Worm (Caenorhabditis elegans): ENCODE measurements around the gene nhr-88.

nhr-88 gene

DNA sequence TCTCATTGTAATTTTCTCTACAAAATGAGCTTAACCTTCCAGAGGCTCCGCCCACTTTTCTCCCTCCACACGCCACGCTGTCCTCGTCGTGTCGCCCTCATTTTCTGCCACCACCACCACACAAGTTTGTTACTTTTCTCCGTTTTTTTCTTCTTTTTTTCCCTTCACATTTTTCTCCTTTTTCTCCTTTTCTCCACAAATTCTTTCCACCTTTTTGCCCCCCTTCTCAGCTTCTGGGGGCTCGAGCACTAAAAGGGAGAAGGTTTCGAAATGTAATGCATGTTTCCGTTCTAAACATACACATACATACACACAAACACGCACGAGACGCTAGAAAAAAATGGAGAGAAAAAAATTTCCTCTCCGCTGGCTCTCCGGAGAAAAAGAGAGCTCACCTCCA, at the start of gene nhr-88:
TSS of gene nhr-88 (plus strand) at position 43 of the 400 bp plus-strand sequence.
- TF ChIP-seq ref-1 (GFP tag; conservative IDR thresholded peaks at IDR 0.05) (no peak), med-1 (GFP tag; optimal IDR thresholded peaks at IDR 0.05; ENCODE audit: insufficient read depth) (no peak), tab-1 (GFP tag; IDR thresholded peaks at IDR 0.05) (no peak), flt-1 (GFP tag; IDR thresholded peaks at IDR 0.05) (no peak), ztf-23 (GFP tag; IDR thresholded peaks at IDR 0.05) (no peak), klf-2 (GFP tag; conservative IDR thresholded peaks at IDR 0.05) (no peak), cog-1 (tag; optimal IDR thresholded peaks at IDR 0.05) (no peak), T22C8.4 (GFP tag; IDR thresholded peaks at IDR 0.05) (no peak), ztf-29 (GFP tag; IDR thresholded peaks at IDR 0.05) (no peak)

DNA sequence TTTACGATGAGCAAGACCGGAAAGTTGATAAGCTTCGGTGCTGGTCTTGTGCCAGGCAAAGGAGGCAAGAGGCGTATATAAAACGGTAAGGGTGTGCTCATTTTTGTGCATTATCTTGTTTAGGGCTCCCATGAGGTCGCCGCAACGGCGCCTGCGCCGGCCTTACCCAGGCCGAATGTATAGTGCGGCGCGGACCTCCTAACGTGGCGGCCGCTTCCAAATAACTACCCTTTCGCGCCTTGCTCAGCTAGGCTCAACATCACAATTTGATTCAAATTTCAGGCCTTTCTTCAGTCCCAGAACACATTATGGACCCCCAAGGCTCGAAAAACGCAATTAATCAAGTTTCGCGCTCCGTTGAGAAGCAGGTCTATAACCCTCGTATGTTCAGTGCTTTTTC, 48.9 kb upstream of the nhr-88 start, which contains the start of the genes ZK355.3 and ZK355.8:
TSS of gene ZK355.3 (minus strand) at position 101 of the 400 bp plus-strand sequence.
TSS of gene ZK355.8 (plus strand) at position 272 of the 400 bp plus-strand sequence.
- TF ChIP-seq med-1 (GFP tag; optimal IDR thresholded peaks at IDR 0.05; ENCODE audit: insufficient read depth) (no peak), ztf-29 (GFP tag; IDR thresholded peaks at IDR 0.05) (no peak), tab-1 (GFP tag; IDR thresholded peaks at IDR 0.05) (no peak), ztf-23 (GFP tag; IDR thresholded peaks at IDR 0.05) (no peak)

ce11 chrII:2929846-2930245, 46.6 kb upstream of the nhr-88 start:
- no peak for TF ChIP-seq ztf-23 (GFP tag; IDR thresholded peaks at IDR 0.05)
- no peak for TF ChIP-seq tab-1 (GFP tag; IDR thresholded peaks at IDR 0.05)
- no peak for TF ChIP-seq klf-2 (GFP tag; conservative IDR thresholded peaks at IDR 0.05)
- TF ChIP-seq med-1 (GFP tag; optimal IDR thresholded peaks at IDR 0.05; ENCODE audit: insufficient read depth), result no peak
- no peak for TF ChIP-seq cog-1 (tag; optimal IDR thresholded peaks at IDR 0.05)
- no peak for TF ChIP-seq flt-1 (GFP tag; IDR thresholded peaks at IDR 0.05)
- no peak for TF ChIP-seq ztf-29 (GFP tag; IDR thresholded peaks at IDR 0.05)
- no peak for TF ChIP-seq ref-1 (GFP tag; conservative IDR thresholded peaks at IDR 0.05)
- no peak for TF ChIP-seq T22C8.4 (GFP tag; IDR thresholded peaks at IDR 0.05)

DNA sequence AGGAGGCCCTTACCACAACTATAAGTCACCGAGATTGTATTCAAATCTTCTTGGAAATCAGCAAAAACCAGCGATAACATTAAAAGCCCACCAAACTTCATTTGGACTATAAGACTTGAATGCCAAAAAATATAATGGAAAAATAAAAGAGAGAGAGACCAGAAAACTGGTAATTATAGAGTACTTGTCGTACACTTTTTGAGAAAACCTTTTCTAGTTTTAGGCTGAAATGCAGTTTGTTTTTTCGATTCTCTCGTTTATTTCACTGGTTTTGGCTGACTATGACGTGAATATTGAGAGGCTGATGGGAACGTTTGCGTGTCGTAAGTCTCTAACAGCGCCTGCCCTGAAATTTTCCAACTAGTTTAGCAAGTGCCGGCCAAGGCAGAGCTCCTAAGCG, 45.9 kb upstream of the nhr-88 start, which contains the start of the genes irld-64 and irld-63:
TSS of gene irld-64 (minus strand) at position 101 of the 400 bp plus-strand sequence.
TSS of gene irld-63 (plus strand) at position 230 of the 400 bp plus-strand sequence.
- TF ChIP-seq T22C8.4 (GFP tag; IDR thresholded peaks at IDR 0.05) (no peak), tab-1 (GFP tag; IDR thresholded peaks at IDR 0.05) (no peak), flt-1 (GFP tag; IDR thresholded peaks at IDR 0.05) (no peak), med-1 (GFP tag; optimal IDR thresholded peaks at IDR 0.05; ENCODE audit: insufficient read depth) (no peak), klf-2 (GFP tag; conservative IDR thresholded peaks at IDR 0.05) (no peak), cog-1 (tag; optimal IDR thresholded peaks at IDR 0.05) (no peak), ztf-29 (GFP tag; IDR thresholded peaks at IDR 0.05) (no peak), ztf-23 (GFP tag; IDR thresholded peaks at IDR 0.05) (no peak), ref-1 (GFP tag; conservative IDR thresholded peaks at IDR 0.05) (no peak)

DNA sequence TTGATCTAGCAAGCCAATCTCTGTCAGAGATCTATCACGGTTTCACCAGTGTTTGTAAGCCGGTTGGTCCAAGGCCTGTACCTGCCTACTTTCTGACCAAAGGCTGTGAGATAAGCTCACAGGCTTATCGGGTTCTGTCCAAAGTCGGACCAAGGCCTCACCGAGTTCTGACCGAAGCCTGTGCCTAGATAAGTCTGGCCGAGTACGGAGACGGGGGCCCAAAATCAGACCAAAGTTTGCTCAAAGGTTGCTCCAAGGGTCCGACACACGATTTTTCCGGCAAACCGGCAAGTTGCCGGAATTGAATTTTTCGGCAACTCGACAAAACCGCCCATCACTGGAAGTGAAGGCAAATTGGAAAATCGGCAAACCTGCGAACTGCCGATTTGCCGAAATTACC, 44.9 kb upstream of the nhr-88 start:
- TF ChIP-seq ztf-23 (GFP tag; IDR thresholded peaks at IDR 0.05) (peak; percentile 47; the same call in 1 of the 2 replicates), cog-1 (tag; optimal IDR thresholded peaks at IDR 0.05) (no peak)

DNA sequence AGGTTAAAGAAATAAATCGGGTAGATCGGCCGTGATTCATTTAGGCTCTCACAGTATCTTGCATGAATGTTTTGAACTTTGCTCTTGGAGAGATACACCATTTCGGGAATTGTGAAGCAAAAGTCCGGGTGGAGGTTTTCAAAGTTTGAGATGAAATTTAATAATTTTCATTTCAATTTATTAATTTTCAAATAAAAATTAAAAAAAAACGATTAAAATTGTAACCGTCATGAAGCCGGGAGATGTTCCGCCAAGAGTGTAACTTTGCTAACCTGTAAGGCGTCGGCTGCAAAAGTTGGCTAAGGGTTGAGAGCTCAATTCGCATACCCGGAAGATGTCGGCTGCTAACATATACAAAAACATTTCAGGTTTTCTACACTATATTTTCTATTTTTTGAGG, 42.1 kb upstream of the nhr-88 start, which contains the start of gene irld-67:
TSS of gene irld-67 (minus strand) at position 101 of the 400 bp plus-strand sequence.
- TF ChIP-seq cog-1 (tag; optimal IDR thresholded peaks at IDR 0.05), result no peak
- TF ChIP-seq tab-1 (GFP tag; IDR thresholded peaks at IDR 0.05), result no peak
- no peak for TF ChIP-seq ztf-23 (GFP tag; IDR thresholded peaks at IDR 0.05)
- TF ChIP-seq klf-2 (GFP tag; conservative IDR thresholded peaks at IDR 0.05), result no peak

DNA sequence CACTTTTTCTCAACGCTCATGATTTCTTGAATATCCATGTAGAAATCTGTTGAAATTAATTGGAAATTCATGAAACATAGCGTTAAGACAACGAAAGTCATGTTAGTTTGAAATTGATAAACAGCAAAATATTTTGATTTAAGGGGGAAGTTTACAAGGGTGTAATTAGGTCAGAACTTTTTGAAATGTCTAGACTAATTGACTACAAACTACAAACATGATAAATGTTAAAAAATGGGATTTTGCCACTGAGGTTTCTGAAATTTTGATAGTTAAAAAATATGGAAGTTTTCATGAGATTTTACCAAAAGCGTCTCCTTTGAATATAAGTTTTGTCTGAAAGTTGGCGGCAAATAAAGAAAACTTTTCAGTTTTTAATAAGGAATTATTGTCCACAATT, 38.6 kb upstream of the nhr-88 start, which contains the start of gene irld-65:
TSS of gene irld-65 (minus strand) at position 101 of the 400 bp plus-strand sequence.
- TF ChIP-seq ref-1 (GFP tag; conservative IDR thresholded peaks at IDR 0.05) (no peak), cog-1 (tag; optimal IDR thresholded peaks at IDR 0.05) (no peak), flt-1 (GFP tag; IDR thresholded peaks at IDR 0.05) (no peak), T22C8.4 (GFP tag; IDR thresholded peaks at IDR 0.05) (no peak), tab-1 (GFP tag; IDR thresholded peaks at IDR 0.05) (no peak), med-1 (GFP tag; optimal IDR thresholded peaks at IDR 0.05; ENCODE audit: insufficient read depth) (no peak), ztf-29 (GFP tag; IDR thresholded peaks at IDR 0.05) (no peak), ztf-23 (GFP tag; IDR thresholded peaks at IDR 0.05) (no peak), klf-2 (GFP tag; conservative IDR thresholded peaks at IDR 0.05) (no peak)

ce11 chrII:2939681-2940080, 36.8 kb upstream of the nhr-88 start:
- TF ChIP-seq ztf-29 (GFP tag; IDR thresholded peaks at IDR 0.05), result no peak
- TF ChIP-seq flt-1 (GFP tag; IDR thresholded peaks at IDR 0.05), result no peak
- TF ChIP-seq cog-1 (tag; optimal IDR thresholded peaks at IDR 0.05), result no peak
- no peak for TF ChIP-seq T22C8.4 (GFP tag; IDR thresholded peaks at IDR 0.05)
- no peak for TF ChIP-seq med-1 (GFP tag; optimal IDR thresholded peaks at IDR 0.05; ENCODE audit: insufficient read depth)
- TF ChIP-seq ref-1 (GFP tag; conservative IDR thresholded peaks at IDR 0.05), result no peak
- no peak for TF ChIP-seq klf-2 (GFP tag; conservative IDR thresholded peaks at IDR 0.05)
- no peak for TF ChIP-seq ztf-23 (GFP tag; IDR thresholded peaks at IDR 0.05)
- TF ChIP-seq tab-1 (GFP tag; IDR thresholded peaks at IDR 0.05), result no peak

DNA sequence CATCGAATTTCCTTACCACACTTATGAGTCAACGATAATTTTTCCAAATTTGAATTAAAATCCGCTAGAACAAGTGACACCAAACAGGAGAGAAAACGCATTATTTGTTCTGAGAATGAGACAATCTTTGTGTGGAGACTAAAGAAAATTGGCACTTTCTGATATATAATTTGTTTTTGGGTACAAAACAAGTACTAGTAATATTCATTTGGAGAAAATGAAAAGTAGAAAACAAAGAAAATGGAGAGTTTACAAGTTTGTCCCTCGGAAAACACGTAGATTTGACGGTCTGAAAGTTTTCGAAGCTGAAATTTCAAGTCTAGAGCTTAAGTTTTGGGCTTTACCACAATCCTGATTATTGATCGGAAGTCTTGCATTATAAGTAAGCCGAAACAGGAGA, 35.7 kb upstream of the nhr-88 start, which contains the start of gene irld-66:
TSS of gene irld-66 (minus strand) at position 101 of the 400 bp plus-strand sequence.
- TF ChIP-seq tab-1 (GFP tag; IDR thresholded peaks at IDR 0.05), result no peak
- no peak for TF ChIP-seq med-1 (GFP tag; optimal IDR thresholded peaks at IDR 0.05; ENCODE audit: insufficient read depth)
- TF ChIP-seq flt-1 (GFP tag; IDR thresholded peaks at IDR 0.05), result no peak
- no peak for TF ChIP-seq klf-2 (GFP tag; conservative IDR thresholded peaks at IDR 0.05)
- no peak for TF ChIP-seq T22C8.4 (GFP tag; IDR thresholded peaks at IDR 0.05)
- no peak for TF ChIP-seq ztf-23 (GFP tag; IDR thresholded peaks at IDR 0.05)
- no peak for TF ChIP-seq cog-1 (tag; optimal IDR thresholded peaks at IDR 0.05)

- TF ChIP-seq tab-1 (GFP tag; IDR thresholded peaks at IDR 0.05), result no peak
- TF ChIP-seq ztf-29 (GFP tag; IDR thresholded peaks at IDR 0.05), result no peak
- TF ChIP-seq T22C8.4 (GFP tag; IDR thresholded peaks at IDR 0.05), result no peak
- TF ChIP-seq klf-2 (GFP tag; conservative IDR thresholded peaks at IDR 0.05), result no peak
- no peak for TF ChIP-seq flt-1 (GFP tag; IDR thresholded peaks at IDR 0.05)
- no peak for TF ChIP-seq ztf-23 (GFP tag; IDR thresholded peaks at IDR 0.05)
- no peak for TF ChIP-seq cog-1 (tag; optimal IDR thresholded peaks at IDR 0.05)
- TF ChIP-seq ref-1 (GFP tag; conservative IDR thresholded peaks at IDR 0.05), result no peak
- no peak for TF ChIP-seq med-1 (GFP tag; optimal IDR thresholded peaks at IDR 0.05; ENCODE audit: insufficient read depth)
Observed at ce11 chrII:2943966-2944365, 32.5 kb upstream of the nhr-88 start, which contains the start of the genes irld-50 and irld-49. Gene irld-50, minus strand, starts transcription at chrII:2944066. Gene irld-49, plus strand, starts transcription at chrII:2944176.
